Fruit fly (Drosophila melanogaster) whole organism, embryonic: ENCODE results near the gene ATPsynbeta.

Source experiments
- CG10209 ChIP-seq: fragments of 200-800 bp; sonication (Bioruptor generic); optimal IDR thresholded peaks from 3 replicates; lab custom pipeline; 2017; ENCODE audit warnings: missing biosample characterization, mild to moderate bottlenecking, missing genetic modification characterization, missing genetic modification reagents
- CG10462 ChIP-seq: fragments of 200-800 bp; sonication (Bioruptor generic); optimal IDR thresholded peaks from 2 replicates; lab custom pipeline; 2016; ENCODE audit warnings: missing biosample characterization, missing genetic modification characterization
- CG13775 ChIP-seq: fragments of 200-800 bp; sonication (Bioruptor generic); optimal IDR thresholded peaks from 3 replicates; lab custom pipeline; 2017; ENCODE audit warnings: missing biosample characterization, mild to moderate bottlenecking, missing genetic modification characterization
- CG14050 ChIP-seq: fragments of 200-800 bp; sonication (Bioruptor generic); IDR thresholded peaks from 3 replicates; pipeline ENCODE4 v1.3.6; 2022; ENCODE audit warnings: missing biosample characterization, missing genetic modification characterization
- CG14860 ChIP-seq: fragments of 200-800 bp; sonication (Bioruptor generic); IDR thresholded peaks from 3 replicates; pipeline ENCODE4 v1.3.6; 2022; ENCODE audit warnings: missing biosample characterization, missing genetic modification characterization; ENCODE audit not compliant: partially characterized antibody
- CG14965 ChIP-seq: fragments of 200-800 bp; sonication (Bioruptor generic); optimal IDR thresholded peaks from 2 replicates; lab custom pipeline; 2016; ENCODE audit warnings: missing biosample characterization, missing genetic modification characterization, borderline replicate concordance
- CG15601 ChIP-seq: fragments of 200-800 bp; sonication (Bioruptor generic); optimal IDR thresholded peaks from 3 replicates; lab custom pipeline; 2019; ENCODE audit warnings: missing biosample characterization, mild to moderate bottlenecking, missing genetic modification characterization, moderate library complexity
- CG15696 ChIP-seq: fragments of 200-800 bp; sonication (Bioruptor generic); optimal IDR thresholded peaks from 2 replicates; lab custom pipeline; 2019; ENCODE audit warnings: missing biosample characterization, mild to moderate bottlenecking, missing genetic modification characterization, moderate library complexity
- CG1647 ChIP-seq: fragments of 200-800 bp; sonication (Bioruptor generic); optimal IDR thresholded peaks from 3 replicates; lab custom pipeline; 2016; ENCODE audit warnings: missing biosample characterization, missing genetic modification characterization
- CG17186 ChIP-seq: fragments of 200-800 bp; sonication (Bioruptor generic); optimal IDR thresholded peaks from 3 replicates; lab custom pipeline; 2017; ENCODE audit warnings: missing biosample characterization, missing genetic modification reagents, missing genetic modification characterization
- CG17568 ChIP-seq: fragments of 200-800 bp; sonication (Bioruptor generic); optimal IDR thresholded peaks from 2 replicates; lab custom pipeline; 2018; ENCODE audit warnings: missing biosample characterization, mild to moderate bottlenecking, missing genetic modification characterization, moderate library complexity
- CG17912 ChIP-seq: fragments of 200-800 bp; sonication (Bioruptor generic); optimal IDR thresholded peaks from 2 replicates; lab custom pipeline; 2018; ENCODE audit warnings: missing biosample characterization, mild to moderate bottlenecking, missing genetic modification characterization
- CG2712 ChIP-seq: fragments of 200-800 bp; optimal IDR thresholded peaks from 3 replicates; lab custom pipeline; 2019; ENCODE audit warnings: missing biosample characterization, mild to moderate bottlenecking, missing genetic modification characterization, moderate library complexity
- CG30403 ChIP-seq: fragments of 200-800 bp; sonication (Bioruptor generic); optimal IDR thresholded peaks from 3 replicates; lab custom pipeline; 2016; ENCODE audit warnings: missing biosample characterization, missing genetic modification characterization
- CG30431 ChIP-seq: fragments of 200-800 bp; sonication (Bioruptor generic); optimal IDR thresholded peaks from 2 replicates; lab custom pipeline; 2017; ENCODE audit warnings: missing biosample characterization, missing genetic modification characterization
- CG3163 ChIP-seq: fragments of 200-800 bp; sonication (Bioruptor generic); optimal IDR thresholded peaks from 3 replicates; lab custom pipeline; 2016; ENCODE audit warnings: missing biosample characterization, missing genetic modification characterization
- CG4854 ChIP-seq: fragments of 200-800 bp; sonication (Bioruptor generic); optimal IDR thresholded peaks from 2 replicates; lab custom pipeline; 2016; ENCODE audit warnings: missing biosample characterization, missing genetic modification characterization, inconsistent platforms
- CG6791 ChIP-seq: fragments of 200-800 bp; sonication (Bioruptor generic); IDR thresholded peaks from 3 replicates; pipeline ENCODE4 v1.3.6; 2022; ENCODE audit warnings: missing biosample characterization, missing genetic modification characterization; ENCODE audit not compliant: partially characterized antibody
- CG9609 ChIP-seq: fragments of 200-800 bp; sonication (Bioruptor generic); optimal IDR thresholded peaks from 3 replicates; lab custom pipeline; 2016; ENCODE audit warnings: missing biosample characterization, missing genetic modification characterization
- CG9876 ChIP-seq: fragments of 200-800 bp; sonication (Bioruptor generic); optimal IDR thresholded peaks from 2 replicates; lab custom pipeline; 2016; ENCODE audit warnings: missing biosample characterization, missing genetic modification characterization
- Drgx ChIP-seq: fragments of 200-800 bp; sonication (Bioruptor generic); IDR thresholded peaks from 2 replicates; pipeline ENCODE4 v1.3.6; 2022; ENCODE audit warnings: missing biosample characterization, missing genetic modification characterization
- H2.0 ChIP-seq: fragments of 200-800 bp; sonication (Bioruptor generic); IDR thresholded peaks from 2 replicates; pipeline ENCODE4 v1.3.6; 2022; ENCODE audit warnings: missing biosample characterization, missing genetic modification characterization
- HLH3B ChIP-seq: fragments of 200-800 bp; sonication (Bioruptor generic); IDR thresholded peaks from 2 replicates; pipeline ENCODE4 v1.3.6; 2022; ENCODE audit warnings: missing biosample characterization, missing genetic modification characterization
- HLHmδ ChIP-seq: fragments of 200-800 bp; sonication (Bioruptor generic); optimal IDR thresholded peaks from 2 replicates; lab custom pipeline; 2018; ENCODE audit warnings: missing biosample characterization, mild to moderate bottlenecking, missing genetic modification characterization, moderate library complexity
- HmgD ChIP-seq: fragments of 200-800 bp; sonication (Bioruptor generic); optimal IDR thresholded peaks from 3 replicates; lab custom pipeline; 2016; ENCODE audit warnings: missing biosample characterization, missing genetic modification characterization
- Hmr ChIP-seq: fragments of 200-800 bp; sonication (Bioruptor generic); optimal IDR thresholded peaks from 3 replicates; lab custom pipeline; 2017; ENCODE audit warnings: mild to moderate bottlenecking, missing biosample characterization, missing genetic modification reagents, missing genetic modification characterization
- MBD-R2 ChIP-seq: fragments of 200-800 bp; sonication (Bioruptor generic); IDR thresholded peaks from 2 replicates; pipeline ENCODE4 v1.3.6; 2022; ENCODE audit warnings: missing biosample characterization, missing genetic modification characterization
- Med ChIP-seq: fragments of 200-800 bp; sonication (Bioruptor generic); peaks from one replicate; lab custom pipeline; 2016; ENCODE audit warnings: missing biosample characterization, missing genetic modification characterization, mild to moderate bottlenecking, inconsistent platforms, moderate library complexity
- Neu2 ChIP-seq: fragments of 200-800 bp; sonication (Bioruptor generic); optimal IDR thresholded peaks from 3 replicates; lab custom pipeline; 2016; ENCODE audit warnings: missing biosample characterization, missing genetic modification characterization, borderline replicate concordance
- Ptx1 ChIP-seq: fragments of 200-800 bp; sonication (Bioruptor generic); IDR thresholded peaks from 2 replicates; pipeline ENCODE4 v1.3.6; 2022; ENCODE audit warnings: missing biosample characterization, missing genetic modification characterization
- Side ChIP-seq: fragments of 200-800 bp; sonication (Bioruptor generic); optimal IDR thresholded peaks from 2 replicates; lab custom pipeline; 2016; ENCODE audit warnings: missing biosample characterization, missing genetic modification characterization
- Sox102F ChIP-seq: fragments of 200-800 bp; sonication (Bioruptor generic); optimal IDR thresholded peaks from 2 replicates; lab custom pipeline; 2018; ENCODE audit warnings: missing biosample characterization, mild to moderate bottlenecking, missing genetic modification characterization, moderate library complexity
- Stat92E ChIP-seq, 3 experiments: fragments of >200 bp in 2 of 3; fragments of 200-800 bp in 1 of 3; sonication (Bioruptor generic) in 1 of 3; optimal IDR thresholded peaks; 2 replicates each; lab custom pipeline; 2017 to 2019; ENCODE audit warnings: missing biosample characterization in 3 of 3, missing genetic modification characterization in 3 of 3, mild to moderate bottlenecking in 1 of 3, moderate library complexity in 1 of 3
- ato ChIP-seq: fragments of 200-800 bp; sonication (Bioruptor generic); IDR thresholded peaks from 2 replicates; pipeline ENCODE4 v1.3.6; 2022; ENCODE audit warnings: missing biosample characterization, missing genetic modification characterization; ENCODE audit not compliant: partially characterized antibody
- az2 ChIP-seq: fragments of 200-800 bp; sonication (Bioruptor generic); optimal IDR thresholded peaks from 3 replicates; lab custom pipeline; 2016; ENCODE audit warnings: missing biosample characterization, missing genetic modification characterization
- bab2 ChIP-seq: fragments of 200-800 bp; sonication (Bioruptor generic); optimal IDR thresholded peaks from 2 replicates; lab custom pipeline; 2016; ENCODE audit warnings: missing biosample characterization, missing genetic modification characterization
- br ChIP-seq: fragments of >200 bp; optimal IDR thresholded peaks from 2 replicates; lab custom pipeline; 2017
- disco-r ChIP-seq: fragments of 200-800 bp; sonication (Bioruptor generic); optimal IDR thresholded peaks from 2 replicates; lab custom pipeline; 2016; ENCODE audit warnings: missing biosample characterization, missing genetic modification characterization
- grn ChIP-seq: fragments of 200-800 bp; sonication (Bioruptor generic); optimal IDR thresholded peaks from 3 replicates; lab custom pipeline; 2017; ENCODE audit warnings: missing biosample characterization, missing genetic modification characterization
- insv ChIP-seq, 2 experiments: fragments of 200-800 bp; sonication (Bioruptor generic); optimal IDR thresholded peaks; 3 replicates each; lab custom pipeline; 2016 to 2018; ENCODE audit warnings: missing biosample characterization in 2 of 2, missing genetic modification characterization in 2 of 2
- kay ChIP-seq: fragments of 200-800 bp; sonication (Bioruptor generic); optimal IDR thresholded peaks from 2 replicates; lab custom pipeline; 2016; ENCODE audit warnings: missing biosample characterization, missing genetic modification characterization
- lab ChIP-seq: fragments of 200-800 bp; sonication (Bioruptor generic); optimal IDR thresholded peaks from 3 replicates; lab custom pipeline; 2017; ENCODE audit warnings: missing biosample characterization, missing genetic modification characterization, mild to moderate bottlenecking, moderate library complexity, missing genetic modification reagents
- lola ChIP-seq, 3 experiments: fragments of >200 bp in 2 of 3; fragments of 200-800 bp in 1 of 3; sonication (Bioruptor generic) in 1 of 3; optimal IDR thresholded peaks; 2 replicates each; lab custom pipeline; 2017 to 2019; ENCODE audit warnings: missing biosample characterization in 3 of 3, missing genetic modification characterization in 3 of 3, mild to moderate bottlenecking in 1 of 3, moderate library complexity in 1 of 3
- peb ChIP-seq: fragments of 200-800 bp; sonication (Bioruptor generic); IDR thresholded peaks from 2 replicates; pipeline ENCODE4 v1.3.6; 2022; ENCODE audit warnings: missing biosample characterization, missing genetic modification characterization
- pfk ChIP-seq: fragments of 200-800 bp; sonication (Bioruptor generic); optimal IDR thresholded peaks from 2 replicates; lab custom pipeline; 2018; ENCODE audit warnings: missing biosample characterization, mild to moderate bottlenecking, missing genetic modification characterization, moderate library complexity
- phol ChIP-seq: fragments of 200-800 bp; sonication (Bioruptor generic); optimal IDR thresholded peaks from 3 replicates; lab custom pipeline; 2018; ENCODE audit warnings: missing biosample characterization, mild to moderate bottlenecking, missing genetic modification characterization, moderate library complexity
- run ChIP-seq: fragments of 200-800 bp; sonication (Bioruptor generic); optimal IDR thresholded peaks from 3 replicates; lab custom pipeline; 2018; ENCODE audit warnings: missing biosample characterization, mild to moderate bottlenecking, missing genetic modification characterization
- sqz ChIP-seq: fragments of 200-800 bp; sonication (Bioruptor generic); optimal IDR thresholded peaks from 3 replicates; lab custom pipeline; 2018; ENCODE audit warnings: missing biosample characterization, mild to moderate bottlenecking, missing genetic modification characterization
- stc ChIP-seq: fragments of 200-800 bp; sonication (Bioruptor generic); IDR thresholded peaks from 2 replicates; pipeline ENCODE4 v1.3.6; 2022; ENCODE audit warnings: missing biosample characterization, missing genetic modification characterization
- tgo ChIP-seq: fragments of 200-800 bp; sonication (Bioruptor generic); IDR thresholded peaks from 3 replicates; pipeline ENCODE4 v1.3.6; 2022; ENCODE audit warnings: missing biosample characterization, missing genetic modification characterization
- zen ChIP-seq: fragments of 200-800 bp; sonication (Bioruptor generic); optimal IDR thresholded peaks from 3 replicates; lab custom pipeline; 2018; ENCODE audit warnings: missing biosample characterization, mild to moderate bottlenecking, missing genetic modification characterization, moderate library complexity

Gene ATPsynbeta

DNA sequence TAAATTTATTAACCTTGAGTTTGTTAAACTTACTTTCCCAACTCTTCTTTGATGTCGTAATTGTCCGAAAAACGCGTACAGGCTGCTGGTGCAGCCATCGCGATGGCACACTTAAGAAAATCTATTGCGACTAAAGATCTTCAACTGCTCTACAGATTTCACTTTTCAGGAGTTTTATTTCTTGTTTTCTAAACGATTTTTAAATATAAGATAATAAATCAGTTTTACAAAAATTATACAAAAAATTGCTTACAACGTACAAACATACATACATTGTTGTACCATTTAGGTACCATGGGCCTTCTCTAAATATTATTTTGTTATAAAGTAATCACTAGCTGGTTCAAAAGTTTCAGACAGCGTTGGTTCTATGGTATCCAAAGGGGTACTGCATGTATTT lies 19.1 kb downstream of the ATPsynbeta start:
- TF ChIP-seq CG30431 (no peak), HLH3B (GFP tag; lab: Robert Waterston, UW) (no peak), CG1647 (GFP tag; lab: Kevin White, UChicago) (no peak), CG3163 (no peak), sqz (GFP tag; lab: Kevin White, UChicago) (no peak), Drgx (GFP tag; lab: Robert Waterston, UW) (no peak), Neu2 (GFP tag; lab: Kevin White, UChicago) (no peak), HLHmδ (GFP tag; lab: Kevin White, UChicago) (no peak), CG14050 (GFP tag; lab: Robert Waterston, UW) (no peak), ato (GFP tag; lab: Robert Waterston, UW) (no peak), CG17568 (GFP tag; lab: Kevin White, UChicago) (no peak), HmgD (GFP tag; lab: Kevin White, UChicago) (no peak), CG14965 (GFP tag; lab: Kevin White, UChicago) (no peak), tgo (GFP tag; lab: Robert Waterston, UW) (no peak), CG4854 (no peak), CG30403 (GFP tag; lab: Kevin White, UChicago) (no peak), Ptx1 (no peak), disco-r (GFP tag; lab: Kevin White, UChicago) (no peak), stc (GFP tag; lab: Robert Waterston, UW) (no peak), CG15696 (tag; lab: Kevin White, UChicago) (no peak)
- TF ChIP-seq, all 482 proteins: peak for 0

DNA sequence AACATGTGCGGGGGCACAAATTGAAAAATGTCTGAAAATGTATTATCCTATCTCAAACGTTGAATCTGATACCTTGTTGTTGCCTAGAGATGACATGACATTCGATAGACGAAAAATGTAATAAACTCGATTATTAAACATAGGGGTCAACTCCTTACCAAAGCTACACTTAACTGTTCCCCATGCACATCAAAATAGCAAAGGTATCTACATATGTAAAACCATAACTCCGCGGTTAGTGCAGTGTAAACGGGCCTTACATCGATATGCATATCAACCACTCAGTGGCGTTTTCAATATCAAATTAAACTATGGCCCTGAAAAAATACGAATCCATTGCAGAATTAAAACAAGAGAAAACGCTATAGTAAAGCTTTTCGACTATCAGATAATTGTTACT lies 20.0 kb downstream of the ATPsynbeta start:
- TF ChIP-seq br (lab: Kevin White, UChicago) (no peak), Side (no peak), Hmr (GFP tag; lab: Kevin White, UChicago) (no peak), run (tag; lab: Kevin White, UChicago) (no peak), CG10209 (no peak), lab (GFP tag; lab: Kevin White, UChicago) (no peak), Med (GFP tag; lab: Kevin White, UChicago) (no peak), grn (GFP tag; lab: Kevin White, UChicago) (no peak), phol (peak; percentile 58), pfk (peak; percentile 82), bab2 (GFP tag; lab: Kevin White, UChicago) (no peak), MBD-R2 (GFP tag; lab: Robert Waterston, UW) (no peak; the same call in 1 of the 2 replicates), insv (GFP tag; optimal IDR thresholded peaks at IDR 0.05; lab: Kevin White, UChicago) (no peak), lola (GFP tag; optimal IDR thresholded peaks at IDR 0.05; lab: Kevin White, UChicago) (peak in 1 of 3 experiments; percentile 24), CG2712 (peak; percentile 42), kay (GFP tag; lab: Kevin White, UChicago) (no peak), Sox102F (GFP tag; lab: Kevin White, UChicago) (no peak), CG6791 (GFP tag; lab: Robert Waterston, UW) (no peak), zen (tag; lab: Kevin White, UChicago) (peak; percentile 33), Stat92E (GFP tag; optimal IDR thresholded peaks at IDR 0.05; lab: Kevin White, UChicago) (no peak), az2 (GFP tag; lab: Kevin White, UChicago) (no peak), peb (no peak), CG13775 (no peak), CG14860 (GFP tag; lab: Robert Waterston, UW) (no peak), CG15601 (tag; lab: Kevin White, UChicago) (peak; percentile 55), CG10462 (GFP tag; lab: Kevin White, UChicago) (no peak), H2.0 (no peak), CG17186 (peak; percentile 51), CG9609 (no peak), CG9876 (GFP tag; lab: Kevin White, UChicago) (no peak), CG17912 (GFP tag; lab: Kevin White, UChicago) (peak; percentile 30)
